Worm (Caenorhabditis elegans) whole organism, L4 larva: ENCODE measurements around the gene abu-9.

Source experiments
- dpl-1 ChIP-seq: fragments of 150-350 bp; optimal IDR thresholded peaks from 2 replicates; lab custom pipeline; 2014; ENCODE audit warnings: missing biosample characterization, missing genetic modification reagents, missing genetic modification characterization
- egl-43 ChIP-seq: fragments of 200-800 bp; sonication (Bioruptor generic); IDR thresholded peaks from 2 replicates; pipeline ENCODE4 v1.3.6; 2022; ENCODE audit warnings: missing genetic modification reagents, missing genetic modification characterization, missing compliant biosample characterization
- fos-1 ChIP-seq: fragments of 150-350 bp; optimal IDR thresholded peaks from 2 replicates; lab custom pipeline; 2014; ENCODE audit warnings: missing biosample characterization, missing genetic modification characterization
- lin-39 ChIP-seq: fragments of 150-350 bp; optimal IDR thresholded peaks from 2 replicates; lab custom pipeline; 2014; ENCODE audit warnings: missing biosample characterization, missing genetic modification reagents, missing genetic modification characterization
- nhr-28 ChIP-seq: fragments of 150-350 bp; optimal IDR thresholded peaks from 2 replicates; lab custom pipeline; 2014; ENCODE audit warnings: missing biosample characterization, missing genetic modification characterization
- sdz-12 ChIP-seq: fragments of 200-800 bp; sonication (Bioruptor generic); optimal IDR thresholded peaks from 2 replicates; lab custom pipeline; 2018; ENCODE audit warnings: mild to moderate bottlenecking, missing genetic modification characterization, missing compliant biosample characterization
- unc-62 ChIP-seq, 3 experiments: fragments of 150-350 bp in 1 of 3; sonication (generic microtip); optimal IDR thresholded peaks in 2 of 3; peaks in 1 of 3; 1 replicate in 1 of 3; 2 replicates in 2 of 3; lab custom pipeline; 2014 to 2017; ENCODE audit warnings: missing biosample characterization in 3 of 3, missing genetic modification characterization in 3 of 3, missing genetic modification reagents in 3 of 3, missing genotype in 1 of 3

ce11 chrX:8323371-8323770, 1.5 kb downstream of the abu-9 start, which contains the start of gene R09F10.1:
- TF ChIP-seq unc-62 (GFP tag; optimal IDR thresholded peaks at IDR 0.05 in 1 of 2; lab: Kevin White, UChicago) (no peak), unc-62 (tag; optimal IDR thresholded peaks at IDR 0.05; lab: Kevin White, UChicago) (no peak), fos-1 (tag; lab: Kevin White, UChicago) (no peak), sdz-12 (GFP tag; lab: Kevin White, UChicago) (no peak), egl-43 (GFP tag; lab: Robert Waterston, UW) (no peak), nhr-28 (tag; lab: Kevin White, UChicago) (peak; percentile 56), dpl-1 (GFP tag; lab: Kevin White, UChicago) (no peak), lin-39 (no peak)
